Fruit fly (Drosophila melanogaster) whole organism, larva: ENCODE results near the gene HIP.
"Not testable (repeated sequence)": the region's sequence is repeated elsewhere in the genome, so short reads cannot be mapped to it uniquely, and the experiment has no call there.

Experiments used
- noc ChIP-seq: fragments of 200-800 bp; sonication (Bioruptor generic); optimal IDR thresholded peaks from 3 replicates; lab custom pipeline; 2019; ENCODE audit warnings: missing biosample characterization, mild to moderate bottlenecking, missing genetic modification characterization, moderate library complexity

Gene HIP

DNA sequence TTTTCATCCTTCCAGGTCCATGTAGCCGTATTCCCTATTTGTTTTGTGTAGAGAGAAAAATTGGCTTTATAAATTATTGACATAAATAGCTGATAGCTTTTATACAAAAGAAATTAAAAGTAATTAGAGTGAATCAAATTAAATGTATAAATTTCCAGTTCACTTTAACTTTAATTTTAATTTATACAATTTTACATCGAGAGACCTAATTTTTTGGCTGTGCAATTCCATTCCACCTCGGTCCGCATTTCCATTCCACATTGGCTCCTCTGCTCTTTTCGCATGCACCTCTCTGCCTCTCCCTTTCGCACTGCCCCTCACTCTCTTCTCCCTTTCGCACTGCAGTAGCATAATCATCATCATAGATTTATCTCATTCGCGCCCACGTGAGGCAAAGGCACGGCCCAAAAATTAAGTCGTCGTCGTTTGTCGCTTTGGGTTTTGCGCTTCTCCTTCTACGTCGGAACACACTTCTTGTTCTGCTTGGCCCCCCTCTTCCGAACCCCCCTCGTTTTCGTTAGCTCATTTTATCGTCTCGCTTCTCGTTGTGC, 19.9 kb upstream of the HIP start:
- TF ChIP-seq noc (tag; lab: Kevin White, UChicago), result no peak

DNA sequence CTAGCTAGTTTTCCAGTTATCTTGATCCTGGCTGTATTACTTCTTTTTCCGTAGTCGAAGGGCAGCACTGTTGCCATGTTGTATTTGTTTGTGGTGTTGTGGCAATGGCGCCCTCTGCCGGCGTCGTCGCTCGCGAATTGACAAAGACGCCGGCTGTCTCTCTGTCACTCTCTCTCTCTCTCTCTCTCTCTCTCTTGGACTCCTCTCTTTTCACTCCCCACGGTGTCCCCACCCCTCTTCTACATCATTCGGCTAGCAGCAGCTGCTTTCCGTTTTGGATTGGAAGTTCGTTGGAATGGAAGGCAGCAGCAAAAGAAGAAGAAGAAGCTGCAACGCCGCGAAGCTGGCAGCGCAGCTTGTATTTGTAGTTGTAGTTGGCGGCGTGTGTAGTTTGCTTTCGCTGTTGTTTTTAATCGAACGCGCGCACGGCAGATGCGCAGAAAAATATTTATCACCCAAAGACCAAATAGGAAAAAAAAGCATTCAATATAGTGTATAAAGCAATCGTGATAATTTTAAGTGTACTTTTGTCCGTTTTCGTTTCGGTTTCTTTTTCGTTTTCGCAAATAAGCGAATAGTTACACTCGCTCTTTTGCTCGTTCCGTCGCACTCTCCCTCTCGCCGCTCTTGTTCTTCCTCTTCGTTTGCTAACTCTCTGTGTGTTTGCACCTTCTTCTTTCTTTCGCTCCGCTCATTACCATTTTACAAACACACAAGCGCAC, 19.1 kb upstream of the HIP start:
- peak; percentile 41 for TF ChIP-seq noc (tag; lab: Kevin White, UChicago)

DNA sequence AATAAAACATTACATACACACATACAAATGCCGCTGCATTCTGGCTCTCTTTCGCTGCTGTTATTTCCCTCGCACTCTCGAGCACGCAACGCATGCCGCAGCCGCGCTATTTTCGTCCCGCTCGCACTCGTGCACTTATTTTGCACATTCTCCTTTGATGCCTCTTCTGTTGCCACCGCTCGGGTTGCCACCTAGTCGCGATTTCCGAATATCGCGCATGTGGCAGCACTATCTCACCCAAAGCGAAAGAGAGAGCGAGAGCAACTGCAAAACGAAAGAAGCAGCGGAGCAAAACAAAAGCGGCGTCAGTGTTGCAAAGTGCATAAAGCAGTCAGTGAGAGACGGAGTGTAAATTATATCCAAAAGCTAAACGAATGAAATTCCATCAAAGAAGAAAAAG, 18.1 kb upstream of the HIP start:
- TF ChIP-seq noc (tag; lab: Kevin White, UChicago), result no peak

DNA sequence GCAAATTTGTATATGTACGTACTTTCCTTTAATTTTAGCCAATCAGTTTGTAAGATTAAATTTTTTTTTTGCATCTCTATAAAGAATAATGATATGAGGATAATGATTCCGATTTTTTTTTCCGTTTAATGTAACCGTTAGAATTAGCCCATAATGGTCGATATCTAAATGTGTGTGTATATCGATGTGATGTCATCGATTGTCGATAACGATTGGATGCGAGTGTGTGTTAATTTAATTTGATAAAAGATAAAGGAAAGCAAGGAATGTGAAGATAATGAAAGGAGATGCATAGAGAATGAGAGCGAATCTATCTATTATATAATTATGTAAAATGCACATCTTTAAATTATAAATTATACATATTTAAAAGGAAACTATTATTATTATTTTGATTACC, 10.5 kb upstream of the HIP start:
- no peak for TF ChIP-seq noc (tag; lab: Kevin White, UChicago)

DNA sequence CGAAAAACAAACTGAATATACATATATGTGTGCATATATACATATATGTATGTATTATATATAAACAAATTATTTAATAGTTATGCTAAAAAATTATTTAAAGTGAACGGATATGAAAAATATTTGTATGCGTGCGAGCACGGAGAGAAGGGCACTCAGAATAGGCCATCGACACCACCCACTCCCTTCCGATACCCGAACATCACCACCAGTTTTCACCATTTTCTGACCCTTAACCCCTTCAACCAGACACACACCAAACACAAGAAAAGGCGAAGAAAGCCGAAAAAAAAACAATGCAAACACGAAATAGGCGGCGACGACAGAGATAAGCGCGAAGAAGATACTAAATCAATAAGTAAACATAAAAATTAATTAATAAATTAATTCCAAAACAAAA, 9.7 kb upstream of the HIP start:
- TF ChIP-seq noc (tag; lab: Kevin White, UChicago), result no peak

DNA sequence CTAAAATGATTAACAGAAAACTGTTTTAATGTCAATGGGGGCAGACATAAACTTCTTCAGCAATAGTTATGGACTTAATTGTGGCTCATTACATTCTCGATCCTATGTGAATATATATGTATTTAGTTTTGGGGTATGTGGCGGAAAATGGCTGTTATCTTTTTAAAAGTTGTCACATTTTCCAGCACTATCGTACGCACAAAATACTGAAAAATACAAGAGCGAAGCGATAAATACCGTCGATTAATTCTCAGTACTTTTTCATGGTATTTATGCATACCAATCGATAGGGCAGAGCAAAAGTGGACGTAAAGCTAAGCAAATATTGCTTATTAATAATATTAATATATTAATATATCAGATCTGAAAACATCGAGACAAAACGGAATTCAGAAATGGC, 9.2 kb upstream of the HIP start, which contains the start of gene HIP-R:
TSS of gene HIP-R (plus strand) at position 201 of the 400 bp plus-strand sequence.
- not testable (repeated sequence) for TF ChIP-seq noc (tag; lab: Kevin White, UChicago)

DNA sequence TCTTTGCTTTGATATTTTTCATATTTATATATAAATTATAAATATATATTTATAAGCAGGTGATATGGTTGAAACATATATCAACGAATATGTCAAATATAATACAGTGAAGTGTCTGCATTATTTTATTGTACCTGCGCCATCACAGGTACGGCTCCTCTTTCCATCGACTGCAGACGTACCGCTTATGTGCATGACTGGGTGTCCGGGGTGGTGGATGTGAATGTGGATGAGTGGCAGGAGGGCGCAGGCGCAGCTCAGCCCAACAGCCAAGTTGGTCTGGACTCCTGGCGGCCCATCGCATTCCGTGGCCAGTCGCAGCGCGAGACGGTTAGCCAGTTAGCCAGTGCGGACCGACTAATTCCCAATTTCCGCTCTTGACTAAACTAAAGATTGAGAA, 6.0 kb upstream of the HIP start, which contains the start of gene Crg-1:
TSS of gene Crg-1 (plus strand) at position 301 of the 400 bp plus-strand sequence.
- TF ChIP-seq noc (tag; lab: Kevin White, UChicago), result not testable (repeated sequence)

DNA sequence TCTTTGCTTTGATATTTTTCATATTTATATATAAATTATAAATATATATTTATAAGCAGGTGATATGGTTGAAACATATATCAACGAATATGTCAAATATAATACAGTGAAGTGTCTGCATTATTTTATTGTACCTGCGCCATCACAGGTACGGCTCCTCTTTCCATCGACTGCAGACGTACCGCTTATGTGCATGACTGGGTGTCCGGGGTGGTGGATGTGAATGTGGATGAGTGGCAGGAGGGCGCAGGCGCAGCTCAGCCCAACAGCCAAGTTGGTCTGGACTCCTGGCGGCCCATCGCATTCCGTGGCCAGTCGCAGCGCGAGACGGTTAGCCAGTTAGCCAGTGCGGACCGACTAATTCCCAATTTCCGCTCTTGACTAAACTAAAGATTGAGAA, 3.1 kb downstream of the HIP start, which contains the start of gene fd3F:
TSS of gene fd3F (plus strand) at position 301 of the 400 bp plus-strand sequence.
- TF ChIP-seq noc (tag; lab: Kevin White, UChicago), result not testable (repeated sequence)

DNA sequence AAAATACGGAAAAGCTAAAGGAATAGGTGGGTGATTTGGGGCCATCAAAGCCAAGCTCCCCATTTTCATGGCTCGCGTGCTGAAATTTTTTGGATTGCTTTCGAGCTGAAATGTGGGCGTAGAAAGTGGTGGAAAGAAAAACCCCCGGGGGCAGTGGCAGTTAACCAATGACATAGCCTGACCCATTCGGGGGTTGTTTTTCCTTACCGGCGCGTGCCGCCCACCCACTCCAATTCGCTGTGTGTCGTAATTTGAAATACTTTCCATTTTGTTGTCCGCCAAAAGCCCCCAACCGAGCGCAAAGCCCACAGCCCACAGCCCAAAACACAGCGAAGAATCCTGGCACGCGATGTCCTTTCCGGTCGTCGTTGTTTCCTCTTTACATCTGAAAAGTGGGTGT, 9.5 kb downstream of the HIP start:
- no peak for TF ChIP-seq noc (tag; lab: Kevin White, UChicago)

DNA sequence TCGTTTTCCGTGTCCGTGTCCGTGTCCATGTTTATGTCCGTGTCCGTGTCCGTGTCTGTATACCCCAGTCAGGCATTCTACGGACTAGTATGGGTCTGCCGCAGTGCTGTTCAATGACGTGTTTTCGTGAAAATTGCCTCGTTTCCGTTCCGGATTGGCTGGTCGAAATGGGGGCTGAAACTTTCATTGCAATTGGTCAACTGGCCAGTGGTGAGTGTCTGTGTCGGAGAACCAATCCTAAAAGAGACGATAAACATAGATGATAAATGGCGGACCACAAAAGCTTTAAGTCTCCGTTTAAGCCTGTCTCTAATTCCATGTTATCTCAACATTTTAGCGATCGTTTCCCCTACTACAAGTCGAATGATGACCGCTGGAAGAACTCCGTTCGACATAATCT, 10.1 kb downstream of the HIP start:
- no peak for TF ChIP-seq noc (tag; lab: Kevin White, UChicago)

DNA sequence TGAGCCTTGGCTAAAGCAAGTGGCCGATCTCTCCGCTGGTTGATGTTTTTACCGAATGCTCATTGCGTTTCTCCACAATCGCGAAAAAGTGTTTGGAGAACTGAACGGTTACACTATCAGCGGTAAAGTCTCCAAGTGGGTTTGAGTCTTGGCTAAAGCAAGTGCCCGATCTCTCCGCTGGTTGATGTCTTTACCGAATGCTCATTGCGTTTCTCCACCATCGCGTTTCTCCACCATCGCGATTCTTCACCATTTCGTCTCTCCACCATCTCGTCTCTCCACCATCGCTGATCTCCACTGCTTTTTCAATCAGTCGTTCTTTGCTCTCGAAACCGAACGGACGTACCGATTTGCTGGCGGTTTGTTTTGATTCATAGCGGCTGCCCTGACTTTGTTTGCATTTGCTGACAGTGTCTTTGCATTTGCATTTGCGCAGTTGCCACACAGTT, 12.4 kb downstream of the HIP start, which contains the start of gene ec:
TSS of gene ec (plus strand) at position 359 of the 449 bp plus-strand sequence.
- no peak for TF ChIP-seq noc (tag; lab: Kevin White, UChicago)

DNA sequence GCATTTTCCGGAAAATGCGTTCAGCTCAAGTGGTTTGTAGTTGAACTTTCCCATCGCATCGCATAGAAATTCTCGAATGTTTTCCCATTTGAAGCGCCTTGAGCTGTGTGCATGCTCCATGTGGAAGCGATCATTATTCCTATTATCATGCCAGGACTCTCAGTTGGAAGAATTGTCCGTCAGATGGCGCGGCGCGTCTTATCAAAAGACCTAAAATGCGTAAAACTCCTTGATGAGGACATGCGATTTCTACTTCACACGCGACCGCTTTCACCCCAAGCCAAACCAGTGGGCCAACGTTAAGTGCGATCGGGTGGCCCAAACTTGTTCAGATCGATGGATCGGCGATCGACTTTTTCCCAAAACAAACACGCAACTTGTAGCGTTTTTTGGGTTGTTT, 16.7 kb downstream of the HIP start:
- no peak for TF ChIP-seq noc (tag; lab: Kevin White, UChicago)

DNA sequence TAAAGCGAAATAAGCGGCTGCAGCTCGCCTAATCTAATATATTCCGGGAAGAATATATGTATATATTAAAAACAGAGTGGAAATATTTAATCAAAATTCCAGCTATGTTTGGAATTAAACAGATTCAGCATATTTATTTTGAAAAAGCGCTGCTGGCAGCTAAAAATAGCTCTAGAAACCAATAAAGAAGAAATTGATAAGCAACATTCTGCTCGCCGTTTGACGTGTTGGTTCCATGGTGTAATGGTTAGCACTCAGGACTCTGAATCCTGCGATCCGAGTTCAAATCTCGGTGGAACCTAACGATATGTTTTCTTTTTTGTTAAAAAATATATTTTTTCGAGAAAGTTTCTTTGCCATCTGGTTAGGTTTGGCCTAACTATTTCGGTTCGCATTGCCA, 20.5 kb downstream of the HIP start:
- TF ChIP-seq noc (tag; lab: Kevin White, UChicago), result no peak

DNA sequence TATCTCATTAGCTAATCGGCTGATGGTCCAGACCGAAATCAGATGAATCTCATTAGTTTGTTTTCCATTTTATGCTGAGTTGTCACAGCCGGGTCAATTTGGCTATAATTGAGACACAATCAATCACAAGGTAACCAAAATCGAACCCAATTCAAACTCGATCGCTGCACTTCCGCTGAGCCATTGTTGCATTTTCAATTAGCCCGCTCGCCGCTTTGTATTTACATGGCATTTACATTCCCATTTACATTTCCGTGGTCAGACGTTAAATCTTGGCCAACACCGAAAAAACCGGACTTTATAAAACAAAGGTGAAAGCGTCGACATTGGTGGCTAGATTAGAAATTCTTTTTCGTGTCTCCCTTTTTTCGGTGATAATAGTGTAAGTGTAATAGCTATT, 26.1 kb downstream of the HIP start:
- no peak for TF ChIP-seq noc (tag; lab: Kevin White, UChicago)

DNA sequence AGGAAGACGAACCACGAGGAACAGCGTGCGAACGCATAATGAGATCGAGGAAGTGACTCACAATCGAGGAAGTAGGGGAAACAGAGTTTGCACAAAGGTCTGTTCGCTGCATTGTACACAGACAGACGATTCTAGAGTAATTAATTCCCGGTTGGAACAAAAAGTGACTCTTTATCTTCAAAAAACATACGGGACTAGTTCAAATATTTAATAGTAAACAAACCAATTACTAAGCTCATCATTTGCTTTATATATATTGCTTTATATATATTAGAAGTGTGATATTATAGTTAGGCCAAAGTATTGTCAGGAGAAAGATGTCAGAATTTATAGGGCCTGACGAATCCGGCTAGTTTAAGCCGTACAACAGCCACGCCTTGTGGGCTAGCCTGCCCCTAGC, 28.9 kb downstream of the HIP start, which contains the start of gene CG2901:
TSS of gene CG2901 (plus strand) at position 301 of the 400 bp plus-strand sequence.
- TF ChIP-seq noc (tag; lab: Kevin White, UChicago), result no peak

DNA sequence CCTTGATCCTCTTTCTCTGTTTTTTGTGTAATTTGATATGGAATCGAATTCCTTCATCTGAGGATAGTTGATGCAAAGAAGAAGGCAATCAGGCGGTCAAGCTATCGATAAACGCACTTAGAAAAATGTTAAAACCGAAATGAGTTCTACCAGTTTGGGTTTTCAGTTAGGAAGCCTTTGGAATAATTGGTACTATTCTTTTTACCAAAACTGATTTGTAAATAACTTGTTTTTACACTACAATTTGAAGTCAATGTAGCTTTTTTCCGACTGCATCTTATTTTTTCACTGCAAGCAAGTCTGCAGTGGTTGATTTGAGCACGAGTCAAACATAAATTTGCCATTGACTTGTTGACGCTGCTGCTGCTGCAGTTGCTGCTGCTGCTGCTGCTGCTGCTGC, 32.8 kb downstream of the HIP start:
- TF ChIP-seq noc (tag; lab: Kevin White, UChicago), result no peak

DNA sequence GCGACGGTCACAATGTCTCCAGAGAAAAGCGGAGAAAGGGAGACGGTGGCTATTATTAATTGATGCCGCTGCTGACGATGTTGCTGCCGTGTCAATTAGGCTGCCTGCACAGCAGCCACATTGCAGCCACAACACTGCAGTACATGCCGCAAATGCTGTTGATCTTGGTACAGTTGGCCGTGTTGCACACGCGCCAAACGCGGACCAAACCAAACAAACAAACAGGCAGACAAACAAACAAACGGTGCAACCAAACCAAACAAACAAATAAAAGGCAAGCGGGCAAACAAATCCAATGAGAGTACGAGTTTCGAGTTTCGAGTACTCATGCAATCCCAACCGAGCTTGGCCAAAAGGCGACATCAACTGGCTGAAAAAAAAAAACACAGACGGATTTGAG, 33.3 kb downstream of the HIP start:
- TF ChIP-seq noc (tag; lab: Kevin White, UChicago), result no peak
